Fruit fly (Drosophila melanogaster) whole organism, pupa: Measurements from ENCODE around the gene daed.

Experiments used
- CG10348 ChIP-seq: fragments of 200-800 bp; sonication (Bioruptor generic); IDR thresholded peaks from 2 replicates; pipeline ENCODE4 v1.3.6; 2022; ENCODE audit warnings: missing biosample characterization, missing genetic modification characterization
- CG12605 ChIP-seq: fragments of 200-800 bp; sonication (Bioruptor generic); IDR thresholded peaks from 2 replicates; pipeline ENCODE4 v1.3.6; 2022; ENCODE audit warnings: missing biosample characterization, missing genetic modification characterization
- CG13204 ChIP-seq: fragments of 200-800 bp; sonication (Bioruptor generic); optimal IDR thresholded peaks from 2 replicates; lab custom pipeline; 2018; ENCODE audit warnings: missing biosample characterization, mild to moderate bottlenecking, missing genetic modification characterization, moderate library complexity
- CG14655 ChIP-seq: fragments of 200-800 bp; sonication (Bioruptor generic); optimal IDR thresholded peaks from 3 replicates; lab custom pipeline; 2017; ENCODE audit warnings: mild to moderate bottlenecking, missing biosample characterization, missing genetic modification reagents, missing genetic modification characterization
- CG15710 ChIP-seq: fragments of 200-800 bp; sonication (Bioruptor generic); optimal IDR thresholded peaks from 2 replicates; lab custom pipeline; 2018; ENCODE audit warnings: missing biosample characterization, mild to moderate bottlenecking, missing genetic modification characterization, moderate library complexity
- CG17806 ChIP-seq: fragments of 200-800 bp; sonication (Bioruptor generic); optimal IDR thresholded peaks from 2 replicates; lab custom pipeline; 2018; ENCODE audit warnings: missing biosample characterization, mild to moderate bottlenecking, missing genetic modification characterization, moderate library complexity
- CG32121 ChIP-seq: fragments of 200-800 bp; sonication (Bioruptor generic); IDR thresholded peaks from 2 replicates; pipeline ENCODE4 v1.3.6; 2022; ENCODE audit warnings: missing biosample characterization, missing genetic modification characterization
- CG34367 ChIP-seq: fragments of 200-800 bp; sonication (Bioruptor generic); optimal IDR thresholded peaks from 2 replicates; lab custom pipeline; 2018; ENCODE audit warnings: missing biosample characterization, mild to moderate bottlenecking, missing genetic modification characterization
- CG4496 ChIP-seq: fragments of 200-800 bp; sonication (Bioruptor generic); IDR thresholded peaks from 3 replicates; pipeline ENCODE4 v1.3.6; 2022; ENCODE audit warnings: missing biosample characterization, missing genetic modification characterization
- CG8159 ChIP-seq: fragments of 200-800 bp; sonication (Bioruptor generic); optimal IDR thresholded peaks from 3 replicates; lab custom pipeline; 2018; ENCODE audit warnings: missing biosample characterization, mild to moderate bottlenecking, missing genetic modification characterization, moderate library complexity
- CG8301 ChIP-seq: fragments of 200-800 bp; sonication (Bioruptor generic); optimal IDR thresholded peaks from 2 replicates; lab custom pipeline; 2018; ENCODE audit warnings: missing biosample characterization, mild to moderate bottlenecking, missing genetic modification characterization
- CG9948 ChIP-seq: fragments of 200-800 bp; sonication (Bioruptor generic); optimal IDR thresholded peaks from 2 replicates; lab custom pipeline; 2018; ENCODE audit warnings: missing biosample characterization, mild to moderate bottlenecking, missing genetic modification characterization, moderate library complexity
- D1 ChIP-seq: fragments of 200-800 bp; sonication (Bioruptor generic); optimal IDR thresholded peaks from 2 replicates; lab custom pipeline; 2018; ENCODE audit warnings: missing biosample characterization, mild to moderate bottlenecking, missing genetic modification characterization, moderate library complexity
- EcR ChIP-seq: fragments of 200-800 bp; sonication (Bioruptor generic); optimal IDR thresholded peaks from 3 replicates; lab custom pipeline; 2019; ENCODE audit warnings: missing biosample characterization, missing genetic modification characterization, mild to moderate bottlenecking, moderate library complexity, missing genetic modification reagents
- Ets98B ChIP-seq: fragments of 200-800 bp; sonication (Bioruptor generic); IDR thresholded peaks from 2 replicates; pipeline ENCODE4 v1.3.6; 2022; ENCODE audit warnings: missing biosample characterization, missing genetic modification characterization
- Pif1A ChIP-seq: fragments of 200-800 bp; sonication (Bioruptor generic); optimal IDR thresholded peaks from 3 replicates; lab custom pipeline; 2016; ENCODE audit warnings: missing biosample characterization, missing genetic modification characterization
- Pif1B ChIP-seq: fragments of 200-800 bp; sonication (Bioruptor generic); optimal IDR thresholded peaks from 3 replicates; lab custom pipeline; 2016; ENCODE audit warnings: missing biosample characterization, missing genetic modification characterization
- Snoo ChIP-seq: fragments of 200-800 bp; sonication (Bioruptor generic); optimal IDR thresholded peaks from 3 replicates; lab custom pipeline; 2017; ENCODE audit warnings: missing biosample characterization, mild to moderate bottlenecking, missing genetic modification characterization, inconsistent platforms
- fd96Ca ChIP-seq: fragments of 200-800 bp; sonication (Bioruptor generic); IDR thresholded peaks from 3 replicates; pipeline ENCODE4 v1.3.6; 2022; ENCODE audit warnings: missing biosample characterization, missing genetic modification characterization
- gl ChIP-seq: fragments of 200-800 bp; sonication (Bioruptor generic); optimal IDR thresholded peaks from 2 replicates; lab custom pipeline; 2018; ENCODE audit warnings: missing biosample characterization, mild to moderate bottlenecking, missing genetic modification characterization
- rn ChIP-seq: fragments of 200-800 bp; sonication (Bioruptor generic); IDR thresholded peaks from 2 replicates; pipeline ENCODE4 v1.3.6; 2022; ENCODE audit warnings: missing biosample characterization, missing genetic modification characterization

Gene daed

dm6 chr2L:2216065-2216464, at the start of gene daed:
Gene daed, minus strand, starts transcription at chr2L:2216311.
- TF ChIP-seq CG4496 (no peak), D1 (no peak), gl (tag; lab: Kevin White, UChicago) (no peak), CG13204 (GFP tag; lab: Kevin White, UChicago) (no peak), CG34367 (tag; lab: Kevin White, UChicago) (no peak), EcR (no peak), CG17806 (no peak), fd96Ca (GFP tag; lab: Robert Waterston, UW) (no peak), CG10348 (no peak), Snoo (tag; lab: Kevin White, UChicago) (no peak), CG8301 (tag; lab: Kevin White, UChicago) (no peak)

dm6 chr2L:2265221-2265620, 49.1 kb upstream of the daed start, which contains the start of gene CG34049:
Gene CG34049, minus strand, starts transcription at chr2L:2265321.
- TF ChIP-seq CG13204 (GFP tag; lab: Kevin White, UChicago) (no peak), D1 (no peak), CG34367 (tag; lab: Kevin White, UChicago) (no peak), Ets98B (GFP tag; lab: Robert Waterston, UW) (no peak), CG32121 (GFP tag; lab: Robert Waterston, UW) (no peak), CG4496 (no peak), CG8301 (tag; lab: Kevin White, UChicago) (no peak), CG10348 (no peak), CG17806 (no peak), rn (GFP tag; lab: Robert Waterston, UW) (no peak), Snoo (tag; lab: Kevin White, UChicago) (no peak), gl (tag; lab: Kevin White, UChicago) (no peak)

DNA sequence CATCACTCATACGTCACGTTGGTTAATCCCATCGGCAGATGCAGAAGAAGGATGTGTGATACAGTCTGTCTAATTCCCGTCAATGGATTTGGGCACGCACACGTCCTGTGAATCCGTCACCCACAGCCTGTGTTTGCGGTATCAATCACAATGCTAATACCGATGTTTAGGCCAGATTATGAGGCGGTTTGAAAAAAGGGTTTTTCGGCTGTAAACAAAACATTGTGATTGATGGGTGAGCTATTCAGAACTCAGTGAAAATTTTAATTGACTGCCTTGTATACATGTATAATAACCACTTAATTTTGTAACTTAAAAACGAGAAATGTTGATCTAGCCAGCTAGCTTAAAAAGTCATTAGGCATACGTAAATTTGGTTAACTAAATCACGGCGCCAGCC, 47.0 kb upstream of the daed start, which contains the start of gene CG4270:
Gene CG4270 (plus strand): TSS at position 301 of the 400 bp plus-strand sequence.
- TF ChIP-seq CG9948 (tag; lab: Kevin White, UChicago) (no peak), CG34367 (tag; lab: Kevin White, UChicago) (no peak), Pif1A (GFP tag; lab: Kevin White, UChicago) (no peak), CG4496 (no peak), CG32121 (GFP tag; lab: Robert Waterston, UW) (no peak), CG14655 (GFP tag; lab: Kevin White, UChicago) (no peak)

DNA sequence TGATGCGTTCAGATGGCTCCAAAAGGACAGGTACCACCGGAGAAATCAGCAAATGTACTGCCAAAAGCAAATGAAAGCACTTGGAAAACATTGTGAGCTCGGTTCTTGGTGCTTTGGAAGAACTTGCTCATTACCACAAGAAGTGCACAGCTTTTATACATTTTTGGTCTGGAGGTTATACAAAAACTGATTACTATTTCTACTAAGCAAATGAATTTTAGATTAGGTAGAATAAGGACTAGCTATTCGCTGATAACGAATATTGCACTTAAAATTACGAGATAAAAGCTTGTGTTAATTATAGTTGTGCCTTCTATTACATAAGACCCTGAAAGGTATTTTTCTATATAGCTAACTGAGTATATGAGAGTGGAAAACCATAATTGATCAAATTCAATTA, 38.8 kb upstream of the daed start, which contains the start of gene Send1:
Gene Send1 (minus strand): TSS at position 101 of the 400 bp plus-strand sequence.
- no peak for TF ChIP-seq EcR
- no peak for TF ChIP-seq Snoo (tag; lab: Kevin White, UChicago)
- no peak for TF ChIP-seq CG17806
- TF ChIP-seq CG10348, result no peak
- no peak for TF ChIP-seq CG13204 (GFP tag; lab: Kevin White, UChicago)
- TF ChIP-seq CG15710, result no peak
- TF ChIP-seq CG12605, result no peak
- no peak for TF ChIP-seq CG8301 (tag; lab: Kevin White, UChicago)
- no peak for TF ChIP-seq Ets98B (GFP tag; lab: Robert Waterston, UW)
- no peak for TF ChIP-seq CG34367 (tag; lab: Kevin White, UChicago)
- TF ChIP-seq D1, result no peak
- TF ChIP-seq gl (tag; lab: Kevin White, UChicago), result no peak
- no peak for TF ChIP-seq CG8159
- TF ChIP-seq Pif1A (GFP tag; lab: Kevin White, UChicago), result no peak
- no peak for TF ChIP-seq CG32121 (GFP tag; lab: Robert Waterston, UW)
- no peak for TF ChIP-seq CG14655 (GFP tag; lab: Kevin White, UChicago)
- TF ChIP-seq, all 21 proteins: peak for 0

DNA sequence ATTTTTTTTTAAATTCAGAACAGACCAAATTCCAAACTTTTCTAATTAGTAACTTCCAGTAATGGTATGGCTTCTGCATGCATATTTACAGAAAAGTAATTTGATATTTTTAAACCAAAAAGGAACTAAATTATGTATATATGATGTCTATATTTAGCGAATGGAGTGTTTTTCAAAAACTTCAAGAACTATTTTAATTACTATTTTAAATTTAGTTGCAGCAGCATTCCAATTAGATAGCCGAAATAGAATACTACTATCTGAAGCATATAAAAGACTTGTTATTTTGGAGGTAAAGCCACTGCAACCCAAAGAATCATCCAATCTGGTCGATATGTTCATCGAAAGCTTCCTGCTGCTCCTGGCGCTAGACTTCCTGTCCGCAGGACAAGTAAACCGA, 36.6 kb upstream of the daed start, which contains the start of gene CG17234:
Gene CG17234 (plus strand): TSS at position 301 of the 400 bp plus-strand sequence.
- TF ChIP-seq CG13204 (GFP tag; lab: Kevin White, UChicago) (no peak), EcR (no peak), fd96Ca (GFP tag; lab: Robert Waterston, UW) (no peak), Snoo (tag; lab: Kevin White, UChicago) (no peak), gl (tag; lab: Kevin White, UChicago) (no peak), D1 (no peak), Ets98B (GFP tag; lab: Robert Waterston, UW) (no peak), CG9948 (tag; lab: Kevin White, UChicago) (no peak), rn (GFP tag; lab: Robert Waterston, UW) (no peak), CG32121 (GFP tag; lab: Robert Waterston, UW) (no peak), CG8301 (tag; lab: Kevin White, UChicago) (no peak), CG17806 (no peak), CG34367 (tag; lab: Kevin White, UChicago) (no peak), CG10348 (no peak), CG12605 (no peak), CG8159 (no peak), Pif1A (GFP tag; lab: Kevin White, UChicago) (no peak)

DNA sequence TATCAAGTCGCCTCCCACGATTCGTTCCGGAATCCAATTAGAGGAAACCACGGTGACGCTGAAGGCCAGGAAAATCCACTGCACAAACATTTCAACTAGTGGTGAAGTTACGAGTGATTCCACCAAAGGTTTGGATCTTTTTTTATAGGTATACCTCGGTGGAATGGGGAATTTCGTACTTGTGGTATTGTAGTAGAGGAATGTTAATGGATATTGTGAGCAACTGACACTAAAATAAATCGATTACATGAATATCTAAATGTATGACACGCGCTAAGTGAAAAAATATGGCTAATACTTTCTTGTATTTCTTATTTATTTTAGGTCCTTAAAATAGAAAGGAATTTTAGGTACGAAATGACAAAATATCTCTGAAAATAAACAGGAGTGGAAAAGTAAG, 36.1 kb upstream of the daed start, which contains the start of gene CG17239:
Gene CG17239 (minus strand): TSS at position 101 of the 400 bp plus-strand sequence.
- TF ChIP-seq CG15710, result no peak
- no peak for TF ChIP-seq CG12605
- no peak for TF ChIP-seq CG34367 (tag; lab: Kevin White, UChicago)
- TF ChIP-seq CG10348, result no peak
- TF ChIP-seq CG32121 (GFP tag; lab: Robert Waterston, UW), result no peak
- TF ChIP-seq Ets98B (GFP tag; lab: Robert Waterston, UW), result no peak
- no peak for TF ChIP-seq Pif1B (GFP tag; lab: Kevin White, UChicago)
- no peak for TF ChIP-seq CG9948 (tag; lab: Kevin White, UChicago)
- no peak for TF ChIP-seq CG13204 (GFP tag; lab: Kevin White, UChicago)
- TF ChIP-seq Pif1A (GFP tag; lab: Kevin White, UChicago), result no peak
- TF ChIP-seq CG8159, result no peak
- TF ChIP-seq CG4496, result no peak
- no peak for TF ChIP-seq gl (tag; lab: Kevin White, UChicago)
